Worm (Caenorhabditis elegans): ENCODE measurements around the gene K02E11.5.
"Not testable (repeated sequence)": the region's sequence is repeated elsewhere in the genome, so short reads cannot be mapped to it uniquely, and the experiment has no call there.

Gene K02E11.5

DNA sequence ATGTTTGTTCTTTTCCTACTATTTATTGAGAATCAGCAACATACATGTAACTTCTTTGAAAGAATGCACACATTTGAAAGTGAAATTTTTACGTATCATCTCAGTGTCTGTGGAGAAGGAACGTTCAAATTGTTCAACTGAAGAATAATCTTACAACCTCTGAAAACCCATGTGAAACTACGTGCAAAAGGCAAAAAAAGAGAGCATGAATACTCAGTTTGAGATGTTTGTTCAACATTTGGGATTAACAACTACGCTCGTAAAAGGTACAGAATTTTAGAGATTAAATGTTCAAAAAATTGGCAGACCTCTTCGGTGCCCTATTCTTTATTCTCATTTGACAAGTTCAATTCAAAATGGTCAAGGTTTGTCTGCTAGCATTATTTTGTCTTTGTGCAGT lies at the start of gene K02E11.5:
TSS of gene K02E11.5 (plus strand) at position 301 of the 400 bp plus-strand sequence.
- TF ChIP-seq Y67H2A.10 (GFP tag; conservative IDR thresholded peaks at IDR 0.05) (no peak), rpc-1 (optimal IDR thresholded peaks at IDR 0.05) (no peak), rpc-1 (tag; optimal IDR thresholded peaks at IDR 0.05) (no peak), bed-2 (GFP tag; IDR thresholded peaks at IDR 0.05) (no peak), F57C9.4 (tag; optimal IDR thresholded peaks at IDR 0.05) (no peak)

DNA sequence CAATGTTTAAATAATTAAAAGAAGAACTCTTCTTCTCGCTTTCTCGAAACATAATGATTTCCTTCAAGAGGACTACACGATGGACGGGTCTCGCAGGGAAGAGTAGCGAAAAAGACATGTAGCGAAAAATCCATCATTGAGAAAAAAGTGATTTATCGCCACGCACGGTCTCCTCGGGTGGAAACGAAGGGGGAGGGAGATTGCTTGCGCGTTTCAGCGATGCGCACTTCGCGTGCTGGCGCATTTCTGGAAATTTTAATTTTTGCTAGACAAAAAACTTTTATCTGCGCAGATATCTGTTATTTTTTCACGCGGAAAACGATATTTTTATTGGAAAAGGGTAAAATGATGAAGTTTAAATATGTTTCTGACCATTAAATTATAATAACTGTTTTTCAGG lies 48.3 kb upstream of the K02E11.5 start:
- TF ChIP-seq dox-1 (GFP tag; IDR thresholded peaks at IDR 0.05) (peak; percentile 67), egrh-3 (GFP tag; IDR thresholded peaks at IDR 0.05) (peak; percentile 71), mcd-1 (GFP tag; IDR thresholded peaks at IDR 0.05) (peak; percentile 73), F33H1.4 (GFP tag; IDR thresholded peaks at IDR 0.05) (0 out of 2 replicates have a peak, but pooled peaks have one; percentile 12), hmg-1.2 (GFP tag; IDR thresholded peaks at IDR 0.05) (0 out of 2 replicates have a peak, but pooled peaks have one; percentile 7), ztf-18 (tag; optimal IDR thresholded peaks at IDR 0.05) (peak; percentile 7)

DNA sequence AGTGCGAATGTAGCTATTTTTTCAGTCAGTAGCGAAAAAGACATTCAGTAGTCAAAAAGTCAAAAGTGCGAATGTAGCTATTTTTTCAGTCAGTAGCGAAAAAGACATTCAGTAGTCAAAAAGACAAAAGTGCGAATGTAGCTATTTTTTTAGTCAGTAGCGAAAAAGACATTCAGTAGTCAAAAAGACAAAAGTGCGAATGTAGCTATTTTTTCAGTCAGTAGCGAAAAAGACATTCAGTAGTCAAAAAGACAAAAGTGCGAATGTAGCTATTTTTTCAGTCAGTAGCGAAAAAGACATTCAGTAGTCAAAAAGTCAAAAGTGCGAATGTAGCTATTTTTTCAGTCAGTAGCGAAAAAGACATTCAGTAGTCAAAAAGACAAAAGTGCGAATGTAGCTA lies 46.9 kb upstream of the K02E11.5 start, which contains the start of gene T16A9.3:
TSS of gene T16A9.3 (plus strand) at position 301 of the 400 bp plus-strand sequence.
- not testable (repeated sequence) for TF ChIP-seq dox-1 (GFP tag; IDR thresholded peaks at IDR 0.05); lin-54 (GFP tag; optimal IDR thresholded peaks at IDR 0.05); cebp-2 (GFP tag; IDR thresholded peaks at IDR 0.05)

DNA sequence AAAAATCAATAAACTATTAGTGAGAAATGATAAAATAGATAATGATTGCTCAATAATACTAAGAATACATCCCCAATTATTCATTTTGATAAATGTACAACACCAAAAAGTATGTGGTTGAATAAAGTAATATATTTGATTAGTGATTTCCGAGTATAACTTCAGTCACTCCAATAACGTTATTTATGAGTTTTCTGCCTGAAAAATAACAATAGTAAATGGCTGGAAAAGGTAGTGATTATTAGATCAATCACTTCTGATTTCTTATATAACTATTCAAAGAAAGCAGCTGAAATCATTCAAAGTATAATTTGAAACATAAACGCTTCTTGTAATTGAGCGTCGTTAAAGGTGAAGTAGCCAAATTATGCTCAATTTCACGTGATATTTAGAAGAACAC lies 41.4 kb upstream of the K02E11.5 start, which contains the start of gene str-230:
TSS of gene str-230 (minus strand) at position 101 of the 400 bp plus-strand sequence.
- TF ChIP-seq egrh-3 (GFP tag; IDR thresholded peaks at IDR 0.05) (no peak), F55B11.4 (tag; optimal IDR thresholded peaks at IDR 0.05; ENCODE audit: borderline replicate concordance, insufficient read depth) (no peak), pbrm-1 (GFP tag; IDR thresholded peaks at IDR 0.05) (no peak), pha-4 (tag; optimal IDR thresholded peaks at IDR 0.05) (no peak), ekl-4 (GFP tag; IDR thresholded peaks at IDR 0.05) (no peak), lag-1 (GFP tag; IDR thresholded peaks at IDR 0.05) (no peak), K12H6.12 (tag; optimal IDR thresholded peaks at IDR 0.05) (no peak), egl-44 (GFP tag; IDR thresholded peaks at IDR 0.05) (no peak), hrde-1 (tag; optimal IDR thresholded peaks at IDR 0.05; ENCODE audit: borderline replicate concordance) (no peak), sptf-2 (GFP tag; optimal IDR thresholded peaks at IDR 0.05) (no peak), hmg-20 (GFP tag; IDR thresholded peaks at IDR 0.05) (no peak)

DNA sequence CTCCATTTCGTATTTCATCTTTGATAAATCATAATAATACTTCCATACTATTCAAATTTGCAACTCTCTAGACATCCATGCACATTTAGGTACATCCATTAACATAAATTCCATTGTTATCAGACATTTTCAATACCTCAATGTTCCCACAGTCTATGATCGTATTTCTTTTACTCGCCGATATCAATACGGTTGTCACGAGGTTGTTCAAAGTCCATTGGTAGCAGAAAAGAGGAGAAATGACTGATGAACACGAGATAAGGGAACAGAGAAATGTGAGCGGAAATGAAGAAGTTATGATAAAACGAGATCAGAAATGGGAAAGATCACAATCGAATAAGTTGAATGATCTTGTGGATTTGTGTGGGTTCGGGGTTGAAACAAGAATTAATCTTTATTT lies 39.3 kb upstream of the K02E11.5 start:
- TF ChIP-seq bed-1 (GFP tag; IDR thresholded peaks at IDR 0.05) (no peak), ztf-25 (GFP tag; IDR thresholded peaks at IDR 0.05) (no peak), egl-44 (GFP tag; IDR thresholded peaks at IDR 0.05) (0 out of 2 replicates have a peak, but pooled peaks have one; percentile 43), sea-2 (GFP tag; IDR thresholded peaks at IDR 0.05) (no peak), nhr-80 (tag; optimal IDR thresholded peaks at IDR 0.05) (peak; percentile 50)

DNA sequence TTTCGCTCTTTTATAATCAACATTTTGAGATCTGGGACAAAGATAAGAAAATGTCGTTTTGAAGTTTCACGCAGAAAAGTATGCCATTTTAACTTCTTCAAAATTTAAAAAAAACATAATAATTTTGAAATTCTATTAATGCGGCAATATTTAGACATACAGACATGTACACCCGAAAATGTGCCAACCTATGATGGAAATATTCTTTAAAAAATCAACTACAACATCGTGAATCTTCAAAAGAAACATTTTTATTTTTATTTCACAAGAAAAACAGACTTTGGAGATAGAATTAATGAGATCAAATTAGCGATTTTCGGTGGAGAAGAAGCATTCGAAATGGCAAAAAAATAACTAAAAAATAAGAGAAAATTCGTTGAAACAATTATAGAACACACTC lies 37.0 kb upstream of the K02E11.5 start, which contains the start of gene T16A9.5:
TSS of gene T16A9.5 (minus strand) at position 101 of the 400 bp plus-strand sequence.
- TF ChIP-seq snpc-1.3 (tag; optimal IDR thresholded peaks at IDR 0.05; ENCODE audit: insufficient read depth) (no peak), bed-2 (GFP tag; IDR thresholded peaks at IDR 0.05) (no peak), F39B2.1 (GFP tag; IDR thresholded peaks at IDR 0.05) (no peak), unc-130 (GFP tag; optimal IDR thresholded peaks at IDR 0.05) (no peak), F37B4.10 (GFP tag; IDR thresholded peaks at IDR 0.05) (no peak), attf-5 (GFP tag; optimal IDR thresholded peaks at IDR 0.05) (no peak), nhr-120 (GFP tag; IDR thresholded peaks at IDR 0.05) (no peak), ztf-3 (GFP tag; optimal IDR thresholded peaks at IDR 0.05) (no peak), rcor-1 (GFP tag; IDR thresholded peaks at IDR 0.05) (no peak), ztf-28 (GFP tag; IDR thresholded peaks at IDR 0.05) (no peak), B0019.2 (GFP tag; conservative IDR thresholded peaks at IDR 0.05) (no peak), snpc-3.4 (tag; optimal IDR thresholded peaks at IDR 0.05) (no peak), sea-2 (GFP tag; IDR thresholded peaks at IDR 0.05) (no peak), chd-7 (tag; optimal IDR thresholded peaks at IDR 0.05) (no peak), B0035.1 (tag; optimal IDR thresholded peaks at IDR 0.05) (no peak), cebp-2 (GFP tag; IDR thresholded peaks at IDR 0.05) (no peak), nhr-80 (tag; optimal IDR thresholded peaks at IDR 0.05) (no peak), atf-7 (tag; optimal IDR thresholded peaks at IDR 0.05) (no peak)

Data from whole organism, young adult.